Comparison of ENCODE assay signal across 4 fruit fly cellular contexts in genomic region chr3R:27274533-27275447, dm6.
TF ChIP-seq lines count a peak whose summit lies in the region.

CG5938 (plus strand) TSS chr3R:27274794.

TF ChIP-seq in whole organism, adult, 20 proteins besides CTCF, POLR2A, EP300 and RAD21 (continued from another document):
- TF ChIP-seq CG11617 (GFP tag; optimal IDR thresholded peaks at IDR 0.05; lab: Kevin White, UChicago) (peak; percentile 36), kay (GFP tag; lab: Kevin White, UChicago; ENCODE audit: borderline replicate concordance) (no peak)

TF ChIP-seq in whole organism, embryonic, 481 proteins besides CTCF, POLR2A, EP300 and RAD21 (continued from another document and continues in another):
- no peak for TF ChIP-seq Nf-YA (GFP tag; IDR thresholded peaks at IDR 0.05; lab: Robert Waterston, UW)
- TF ChIP-seq Lhr (GFP tag; optimal IDR thresholded peaks at IDR 0.05; lab: Kevin White, UChicago): no peak
- no peak for TF ChIP-seq ERR (GFP tag; optimal IDR thresholded peaks at IDR 0.05; lab: Kevin White, UChicago)
- no peak for TF ChIP-seq CG16779 (GFP tag; IDR thresholded peaks at IDR 0.05; lab: Robert Waterston, UW)
- TF ChIP-seq CG3281 (GFP tag; optimal IDR thresholded peaks at IDR 0.05; lab: Kevin White, UChicago): peak; percentile 30
- no peak for TF ChIP-seq CG7786 (GFP tag; optimal IDR thresholded peaks at IDR 0.05; lab: Kevin White, UChicago)
- no peak for TF ChIP-seq CG17912 (GFP tag; optimal IDR thresholded peaks at IDR 0.05; lab: Kevin White, UChicago)
- no peak for TF ChIP-seq CG2889 (GFP tag; IDR thresholded peaks at IDR 0.05; lab: Robert Waterston, UW)
- no peak for TF ChIP-seq pum (GFP tag; optimal IDR thresholded peaks at IDR 0.05; lab: Kevin White, UChicago)
- TF ChIP-seq trem (tag; optimal IDR thresholded peaks at IDR 0.05; lab: Kevin White, UChicago): peak; percentile 92
- no peak for TF ChIP-seq jing (GFP tag; optimal IDR thresholded peaks at IDR 0.05; lab: Kevin White, UChicago)
- no peak for TF ChIP-seq nerfin-2 (GFP tag; IDR thresholded peaks at IDR 0.05; lab: Robert Waterston, UW; ENCODE audit: partially characterized antibody)
- no peak for TF ChIP-seq Spps (tag; optimal IDR thresholded peaks at IDR 0.05; lab: Kevin White, UChicago)
- peak; percentile 41; the same call in 1 of the 2 replicates for TF ChIP-seq CG32532 (GFP tag; IDR thresholded peaks at IDR 0.05; lab: Robert Waterston, UW)
- peak; percentile 6; the same call in 1 of the 2 replicates for TF ChIP-seq Ada2b (GFP tag; IDR thresholded peaks at IDR 0.05; lab: Robert Waterston, UW)
- no peak for TF ChIP-seq Hmx (GFP tag; optimal IDR thresholded peaks at IDR 0.05; lab: Kevin White, UChicago)
- TF ChIP-seq CG8281 (tag; optimal IDR thresholded peaks at IDR 0.05; lab: Kevin White, UChicago): no peak
- no peak for TF ChIP-seq CG7963 (GFP tag; IDR thresholded peaks at IDR 0.05; lab: Robert Waterston, UW; ENCODE audit: partially characterized antibody)
- TF ChIP-seq Dip2 (GFP tag; IDR thresholded peaks at IDR 0.05; lab: Robert Waterston, UW): no peak
- TF ChIP-seq her (GFP tag; optimal IDR thresholded peaks at IDR 0.05; lab: Kevin White, UChicago): no peak
- no peak for TF ChIP-seq CG11398 (GFP tag; optimal IDR thresholded peaks at IDR 0.05; lab: Kevin White, UChicago)
- no peak for TF ChIP-seq Mad (GFP tag; optimal IDR thresholded peaks at IDR 0.05; lab: Kevin White, UChicago)
- TF ChIP-seq CG14441 (GFP tag; IDR thresholded peaks at IDR 0.05; lab: Robert Waterston, UW): 0 out of 2 replicates have a peak, but pooled peaks have one; percentile 29
- TF ChIP-seq Jarid2 (GFP tag; optimal IDR thresholded peaks at IDR 0.05; lab: Kevin White, UChicago): no peak
- TF ChIP-seq twi (tag; optimal IDR thresholded peaks at IDR 0.05; lab: Kevin White, UChicago): peak; percentile 17
- peak; percentile 62 for TF ChIP-seq CG4360 (GFP tag; IDR thresholded peaks at IDR 0.05; lab: Robert Waterston, UW)
- no peak for TF ChIP-seq CG8388 (GFP tag; optimal IDR thresholded peaks at IDR 0.05; lab: Kevin White, UChicago)
- peak; percentile 47 for TF ChIP-seq NfI (GFP tag; optimal IDR thresholded peaks at IDR 0.05; lab: Kevin White, UChicago)
- TF ChIP-seq CG11456 (GFP tag; IDR thresholded peaks at IDR 0.05; lab: Robert Waterston, UW): no peak
- no peak for TF ChIP-seq grn (GFP tag; optimal IDR thresholded peaks at IDR 0.05; lab: Kevin White, UChicago)
- TF ChIP-seq cato (GFP tag; optimal IDR thresholded peaks at IDR 0.05; lab: Kevin White, UChicago; ENCODE audit: borderline replicate concordance): peak; percentile 27
- peak; percentile 35 for TF ChIP-seq CG12659 (GFP tag; optimal IDR thresholded peaks at IDR 0.05; lab: Kevin White, UChicago)
- no peak for TF ChIP-seq Stat92E (GFP tag; optimal IDR thresholded peaks at IDR 0.05; lab: Kevin White, UChicago)
- no peak for TF ChIP-seq CG12299 (tag; optimal IDR thresholded peaks at IDR 0.05; lab: Kevin White, UChicago)
- TF ChIP-seq CG10431 (GFP tag; optimal IDR thresholded peaks at IDR 0.05; lab: Kevin White, UChicago): peak; percentile 57
- peak; percentile 79 for TF ChIP-seq CG10267 (tag; optimal IDR thresholded peaks at IDR 0.05; lab: Kevin White, UChicago)
- TF ChIP-seq Doc2 (GFP tag; IDR thresholded peaks at IDR 0.05; lab: Robert Waterston, UW): no peak
- TF ChIP-seq BEAF-32 (GFP tag; optimal IDR thresholded peaks at IDR 0.05; lab: Kevin White, UChicago): peak; percentile 25
- peak; percentile 49 for TF ChIP-seq sug (tag; optimal IDR thresholded peaks at IDR 0.05; lab: Kevin White, UChicago)
- no peak for TF ChIP-seq stc (GFP tag; IDR thresholded peaks at IDR 0.05; lab: Robert Waterston, UW)
- no peak for TF ChIP-seq CG6813 (GFP tag; optimal IDR thresholded peaks at IDR 0.05; lab: Kevin White, UChicago)
- no peak for TF ChIP-seq Lpt (GFP tag; optimal IDR thresholded peaks at IDR 0.05; lab: Kevin White, UChicago)
- no peak for TF ChIP-seq CG18619 (GFP tag; optimal IDR thresholded peaks at IDR 0.05; lab: Kevin White, UChicago)
- peak; percentile 90 for TF ChIP-seq cg (GFP tag; optimal IDR thresholded peaks at IDR 0.05; lab: Kevin White, UChicago)

TF ChIP-seq in whole organism, prepupa, 60 proteins besides CTCF, POLR2A, EP300 and RAD21 (continued from another document):
- TF ChIP-seq Hr38 (GFP tag; optimal IDR thresholded peaks at IDR 0.05; lab: Kevin White, UChicago) (no peak), CG16779 (tag; optimal IDR thresholded peaks at IDR 0.05; lab: Kevin White, UChicago) (peak; percentile 31), Eip78C (GFP tag; lab: Kevin White, UChicago) (peak; percentile 74), Smox (GFP tag; optimal IDR thresholded peaks at IDR 0.05; lab: Kevin White, UChicago) (no peak), lz (GFP tag; optimal IDR thresholded peaks at IDR 0.05; lab: Kevin White, UChicago) (peak; percentile 17), Eip93F (GFP tag; optimal IDR thresholded peaks at IDR 0.05; lab: Kevin White, UChicago) (no peak), Eip75B (GFP tag; optimal IDR thresholded peaks at IDR 0.05; lab: Kevin White, UChicago) (peak; percentile 12), Ets96B (tag; optimal IDR thresholded peaks at IDR 0.05; lab: Kevin White, UChicago) (peak; percentile 34), CG6276 (GFP tag; optimal IDR thresholded peaks at IDR 0.05; lab: Kevin White, UChicago) (peak; percentile 48), Gug (GFP tag; IDR thresholded peaks at IDR 0.05; lab: Robert Waterston, UW) (no peak), OdsH (GFP tag; optimal IDR thresholded peaks at IDR 0.05; lab: Kevin White, UChicago) (peak; percentile 47), Ets21C (GFP tag; optimal IDR thresholded peaks at IDR 0.05; lab: Kevin White, UChicago) (no peak), CG11762 (GFP tag; optimal IDR thresholded peaks at IDR 0.05; lab: Kevin White, UChicago; ENCODE audit: insufficient read depth) (no peak), CG11902 (GFP tag; optimal IDR thresholded peaks at IDR 0.05; lab: Kevin White, UChicago) (peak; percentile 22), CG8319 (GFP tag; optimal IDR thresholded peaks at IDR 0.05; lab: Kevin White, UChicago) (no peak), CG6808 (GFP tag; optimal IDR thresholded peaks at IDR 0.05; lab: Kevin White, UChicago) (peak; percentile 50), dac (GFP tag; optimal IDR thresholded peaks at IDR 0.05; lab: Kevin White, UChicago) (no peak), Sox15 (GFP tag; optimal IDR thresholded peaks at IDR 0.05; lab: Kevin White, UChicago) (no peak), CG4318 (GFP tag; optimal IDR thresholded peaks at IDR 0.05; lab: Kevin White, UChicago) (no peak), CG6854 (GFP tag; optimal IDR thresholded peaks at IDR 0.05; lab: Kevin White, UChicago) (peak; percentile 30), Blimp-1 (GFP tag; optimal IDR thresholded peaks at IDR 0.05; lab: Kevin White, UChicago) (no peak), Hr39 (GFP tag; optimal IDR thresholded peaks at IDR 0.05; lab: Kevin White, UChicago) (peak; percentile 16), CG31627 (GFP tag; optimal IDR thresholded peaks at IDR 0.05; lab: Kevin White, UChicago) (peak; percentile 10), salr (GFP tag; optimal IDR thresholded peaks at IDR 0.05; lab: Kevin White, UChicago) (peak in 1 of 2 experiments; percentile 9), ss (GFP tag; optimal IDR thresholded peaks at IDR 0.05; lab: Kevin White, UChicago) (peak; percentile 23 to 69), topi (GFP tag; optimal IDR thresholded peaks at IDR 0.05; lab: Kevin White, UChicago) (peak; percentile 22), CG15336 (GFP tag; IDR thresholded peaks at IDR 0.05; lab: Robert Waterston, UW) (no peak), cyc (GFP tag; optimal IDR thresholded peaks at IDR 0.05; lab: Kevin White, UChicago) (no peak), CG8632 (GFP tag; optimal IDR thresholded peaks at IDR 0.05; lab: Kevin White, UChicago) (no peak), svp (GFP tag; lab: Kevin White, UChicago) (peak; percentile 59), CG3032 (tag; optimal IDR thresholded peaks at IDR 0.05; lab: Kevin White, UChicago) (peak; percentile 21), dsx (GFP tag; optimal IDR thresholded peaks at IDR 0.05; lab: Kevin White, UChicago; ENCODE audit: poor library complexity, severe bottlenecking) (peak; percentile 68), CG32006 (GFP tag; optimal IDR thresholded peaks at IDR 0.05; lab: Kevin White, UChicago) (peak; percentile 17), CG10631 (GFP tag; optimal IDR thresholded peaks at IDR 0.05; lab: Kevin White, UChicago) (peak; percentile 39), CG6163 (GFP tag; IDR thresholded peaks at IDR 0.05; lab: Robert Waterston, UW) (peak; percentile 67), Lpt (GFP tag; optimal IDR thresholded peaks at IDR 0.05; lab: Kevin White, UChicago) (no peak), CG10669 (GFP tag; optimal IDR thresholded peaks at IDR 0.05; lab: Kevin White, UChicago) (no peak), CG34406 (GFP tag; optimal IDR thresholded peaks at IDR 0.05; lab: Kevin White, UChicago) (peak; percentile 32), CG8119 (GFP tag; IDR thresholded peaks at IDR 0.05; lab: Robert Waterston, UW) (no peak), esn (GFP tag; optimal IDR thresholded peaks at IDR 0.05; lab: Kevin White, UChicago) (peak; percentile 18)

TF ChIP-seq in whole organism, wandering third instar larva, 38 proteins besides CTCF, POLR2A, EP300 and RAD21 (continued from another document):
- TF ChIP-seq HLH106 (tag; optimal IDR thresholded peaks at IDR 0.05; lab: Kevin White, UChicago): peak; percentile 55
- TF ChIP-seq h (GFP tag; optimal IDR thresholded peaks at IDR 0.05; lab: Kevin White, UChicago): peak; percentile 31
- TF ChIP-seq Hnf4 (GFP tag; optimal IDR thresholded peaks at IDR 0.05; lab: Kevin White, UChicago): peak; percentile 30
- TF ChIP-seq fru (GFP tag; optimal IDR thresholded peaks at IDR 0.05; lab: Kevin White, UChicago): no peak
- TF ChIP-seq dsf (GFP tag; optimal IDR thresholded peaks at IDR 0.05; lab: Kevin White, UChicago; ENCODE audit: borderline replicate concordance): no peak
- no peak for TF ChIP-seq Hr78 (GFP tag; optimal IDR thresholded peaks at IDR 0.05; lab: Kevin White, UChicago)
- TF ChIP-seq pan (optimal IDR thresholded peaks at IDR 0.05; lab: Kevin White, UChicago): no peak
- TF ChIP-seq ey (GFP tag; optimal IDR thresholded peaks at IDR 0.05; lab: Kevin White, UChicago): no peak
- peak in 1 of 2 experiments; percentile 21 for TF ChIP-seq foxo (GFP tag; optimal IDR thresholded peaks at IDR 0.05; lab: Kevin White, UChicago)
- no peak for TF ChIP-seq Rel (GFP tag; optimal IDR thresholded peaks at IDR 0.05; lab: Kevin White, UChicago)
- TF ChIP-seq Rel (tag; optimal IDR thresholded peaks at IDR 0.05; lab: Kevin White, UChicago): peak; percentile 94
- TF ChIP-seq sv (GFP tag; optimal IDR thresholded peaks at IDR 0.05; lab: Kevin White, UChicago): peak; percentile 40
- TF ChIP-seq psq (GFP tag; optimal IDR thresholded peaks at IDR 0.05; lab: Kevin White, UChicago): no peak
